Worm (Caenorhabditis elegans) whole organism, early embryonic: ENCODE data around the gene phg-1.

Experiments
- ama-1 ChIP-seq: fragments of 150-350 bp; optimal IDR thresholded peaks from 2 replicates; lab custom pipeline; 2014
- ceh-36 ChIP-seq: sonication (generic microtip); optimal IDR thresholded peaks from 2 replicates; lab custom pipeline; 2016; ENCODE audit warnings: missing genetic modification characterization, inconsistent platforms, missing compliant biosample characterization
- ets-7 ChIP-seq: sonication (generic microtip); optimal IDR thresholded peaks from 2 replicates; lab custom pipeline; 2016; ENCODE audit warnings: missing genotype, missing genetic modification characterization, missing compliant biosample characterization
- flt-1 ChIP-seq: fragments of 200-800 bp; sonication (Bioruptor generic); IDR thresholded peaks from 2 replicates; pipeline ENCODE4 v1.3.6; 2022; ENCODE audit warnings: missing genetic modification characterization, missing compliant biosample characterization
- pes-1 ChIP-seq: fragments of 200-800 bp; sonication (Bioruptor generic); IDR thresholded peaks from 2 replicates; pipeline ENCODE4 v1.3.6; 2022; ENCODE audit warnings: missing genetic modification reagents, missing genetic modification characterization, missing compliant biosample characterization
- scrt-1 ChIP-seq: fragments of 200-800 bp; sonication (Bioruptor generic); IDR thresholded peaks from 2 replicates; pipeline ENCODE4 v1.3.6; 2022; ENCODE audit warnings: missing genetic modification characterization, missing compliant biosample characterization
- tbx-11 ChIP-seq: fragments of 200-800 bp; sonication (Bioruptor generic); IDR thresholded peaks from 2 replicates; pipeline ENCODE4 v1.3.6; 2022; ENCODE audit warnings: missing genetic modification characterization, missing compliant biosample characterization

ce11 chrII:10098428-10098827 lies 39.0 kb upstream of the phg-1 start:
- no peak for TF ChIP-seq tbx-11 (GFP tag; lab: Robert Waterston, UW)
- TF ChIP-seq ets-7 (tag; lab: Kevin White, UChicago) = no peak
- no peak for TF ChIP-seq flt-1 (GFP tag; lab: Robert Waterston, UW)
- no peak for TF ChIP-seq ama-1 (lab: Kevin White, UChicago)
- TF ChIP-seq pes-1 (GFP tag; lab: Robert Waterston, UW) = no peak
- no peak for TF ChIP-seq scrt-1
- TF ChIP-seq ceh-36 (tag; lab: Kevin White, UChicago) = no peak
